Worm (Caenorhabditis elegans) whole organism, young adult: Measurements from ENCODE around the gene fbxb-99.
A peak's percentile ranks its signal among the peaks of the same experiment; 100 is the strongest.

ENCODE experiments used
- B0336.3 ChIP-seq: fragments of 200-800 bp; sonication (Bioruptor generic); IDR thresholded peaks from 2 replicates; pipeline ENCODE4 v1.3.6; 2022; ENCODE audit warnings: missing genetic modification characterization, missing compliant biosample characterization
- D2030.7 ChIP-seq: fragments of 200-800 bp; sonication (Bioruptor generic); IDR thresholded peaks from 2 replicates; pipeline ENCODE4 v1.3.6; 2022; ENCODE audit warnings: missing genetic modification reagents, missing genetic modification characterization, missing compliant biosample characterization
- F33H1.4 ChIP-seq: fragments of 200-800 bp; sonication (Bioruptor generic); IDR thresholded peaks from 2 replicates; pipeline ENCODE4 v1.3.6; 2022; ENCODE audit warnings: missing genetic modification reagents, missing genetic modification characterization, missing compliant biosample characterization
- F37B4.10 ChIP-seq: fragments of 200-800 bp; sonication (Bioruptor generic); IDR thresholded peaks from 2 replicates; pipeline ENCODE4 v1.3.6; 2022; ENCODE audit warnings: missing genetic modification characterization, missing compliant biosample characterization
- F55B11.4 ChIP-seq: sonication (generic microtip); optimal IDR thresholded peaks from 2 replicates; lab custom pipeline; 2016; ENCODE audit warnings: missing compliant biosample characterization, missing genetic modification characterization, borderline replicate concordance; ENCODE audit not compliant: insufficient read depth
- F57A8.1 ChIP-seq: fragments of 200-800 bp; sonication (Bioruptor generic); optimal IDR thresholded peaks from 2 replicates; lab custom pipeline; 2018; ENCODE audit warnings: mild to moderate bottlenecking, missing genetic modification characterization, moderate library complexity, missing compliant biosample characterization
- F57C9.4 ChIP-seq: sonication (generic microtip); optimal IDR thresholded peaks from 2 replicates; lab custom pipeline; 2017; ENCODE audit warnings: mild to moderate bottlenecking, missing genetic modification characterization, missing compliant biosample characterization
- K11D2.4 ChIP-seq: fragments of 200-800 bp; sonication (Bioruptor generic); IDR thresholded peaks from 2 replicates; pipeline ENCODE4 v1.3.6; 2022; ENCODE audit warnings: missing genetic modification reagents, missing genetic modification characterization, missing compliant biosample characterization
- T26A5.8 ChIP-seq: sonication (generic microtip); optimal IDR thresholded peaks from 2 replicates; lab custom pipeline; 2016; ENCODE audit warnings: missing genetic modification characterization, missing compliant biosample characterization
- Y53F4B.3 ChIP-seq: fragments of 200-800 bp; sonication (Bioruptor generic); IDR thresholded peaks from 2 replicates; pipeline ENCODE4 v1.3.6; 2022; ENCODE audit warnings: missing genetic modification reagents, missing genetic modification characterization, missing compliant biosample characterization
- Y67H2A.10 ChIP-seq: fragments of 200-800 bp; sonication (Bioruptor generic); conservative IDR thresholded peaks from 2 replicates; pipeline ENCODE4 v1.3.6; 2022; ENCODE audit warnings: missing genetic modification reagents, missing genetic modification characterization, missing compliant biosample characterization
- aptf-3 ChIP-seq: fragments of 200-800 bp; sonication (Bioruptor generic); IDR thresholded peaks from 2 replicates; pipeline ENCODE4 v1.3.6; 2022; ENCODE audit warnings: missing genetic modification characterization, missing compliant biosample characterization
- athp-1 ChIP-seq: sonication (generic microtip); optimal IDR thresholded peaks from 2 replicates; lab custom pipeline; 2017; ENCODE audit warnings: mild to moderate bottlenecking, missing genetic modification characterization, missing compliant biosample characterization
- attf-3 ChIP-seq: fragments of 200-800 bp; sonication (Bioruptor generic); conservative IDR thresholded peaks from 2 replicates; pipeline ENCODE4 v1.3.6; 2022; ENCODE audit warnings: missing genetic modification reagents, missing genetic modification characterization, missing compliant biosample characterization
- cebp-2 ChIP-seq: fragments of 200-800 bp; sonication (Bioruptor generic); IDR thresholded peaks from 2 replicates; pipeline ENCODE4 v1.3.6; 2022; ENCODE audit warnings: missing genetic modification characterization, missing compliant biosample characterization
- ceh-58 ChIP-seq: fragments of 200-800 bp; sonication (Bioruptor generic); IDR thresholded peaks from 2 replicates; pipeline ENCODE4 v1.3.6; 2022; ENCODE audit warnings: missing genetic modification characterization, missing compliant biosample characterization
- ceh-91 ChIP-seq: fragments of 200-800 bp; sonication (Bioruptor generic); IDR thresholded peaks from 2 replicates; pipeline ENCODE4 v1.3.6; 2022; ENCODE audit warnings: missing genetic modification reagents, missing genetic modification characterization, missing compliant biosample characterization
- die-1 ChIP-seq: sonication (generic microtip); optimal IDR thresholded peaks from 2 replicates; lab custom pipeline; 2016; ENCODE audit warnings: missing genotype, mild to moderate bottlenecking, missing genetic modification characterization, missing compliant biosample characterization
- dox-1 ChIP-seq: fragments of 200-800 bp; sonication (Bioruptor generic); IDR thresholded peaks from 2 replicates; pipeline ENCODE4 v1.3.6; 2022; ENCODE audit warnings: missing genetic modification reagents, missing genetic modification characterization, missing compliant biosample characterization
- dpl-1 ChIP-seq: fragments of 150-350 bp; optimal IDR thresholded peaks from 2 replicates; lab custom pipeline; 2014; ENCODE audit warnings: missing biosample characterization, missing genetic modification reagents, missing genetic modification characterization
- egl-44 ChIP-seq: fragments of 200-800 bp; sonication (Bioruptor generic); IDR thresholded peaks from 2 replicates; pipeline ENCODE4 v1.3.6; 2022; ENCODE audit warnings: missing genetic modification reagents, missing genetic modification characterization, missing compliant biosample characterization
- egrh-3 ChIP-seq: fragments of 200-800 bp; sonication (Bioruptor generic); IDR thresholded peaks from 2 replicates; pipeline ENCODE4 v1.3.6; 2022; ENCODE audit warnings: missing genetic modification reagents, missing genetic modification characterization, missing compliant biosample characterization
- ets-4 ChIP-seq: fragments of 200-800 bp; sonication (Bioruptor generic); optimal IDR thresholded peaks from 2 replicates; lab custom pipeline; 2018; ENCODE audit warnings: mild to moderate bottlenecking, missing genetic modification characterization, missing compliant biosample characterization
- gei-17 ChIP-seq: fragments of 200-800 bp; sonication (Bioruptor generic); optimal IDR thresholded peaks from 2 replicates; lab custom pipeline; 2018; ENCODE audit warnings: mild to moderate bottlenecking, missing genetic modification characterization, missing compliant biosample characterization
- him-1 ChIP-seq: sonication (generic microtip); optimal IDR thresholded peaks from 2 replicates; lab custom pipeline; 2016; ENCODE audit warnings: missing genotype, missing genetic modification reagents, missing genetic modification characterization, missing compliant biosample characterization
- hlh-12 ChIP-seq: sonication (generic microtip); optimal IDR thresholded peaks from 2 replicates; lab custom pipeline; 2016; ENCODE audit warnings: missing genetic modification characterization, missing compliant biosample characterization
- hlh-26 ChIP-seq: fragments of 200-800 bp; sonication (Bioruptor generic); conservative IDR thresholded peaks from 2 replicates; pipeline ENCODE4 v1.3.6; 2022; ENCODE audit warnings: missing genetic modification reagents, missing genetic modification characterization, missing compliant biosample characterization
- hmg-20 ChIP-seq: fragments of 200-800 bp; sonication (Bioruptor generic); IDR thresholded peaks from 2 replicates; pipeline ENCODE4 v1.3.6; 2022; ENCODE audit warnings: missing genetic modification reagents, missing genetic modification characterization, missing compliant biosample characterization
- let-526 ChIP-seq: fragments of 200-800 bp; sonication (Bioruptor generic); IDR thresholded peaks from 2 replicates; pipeline ENCODE4 v1.3.6; 2022; ENCODE audit warnings: missing genetic modification reagents, missing genetic modification characterization, missing compliant biosample characterization
- lin-40 ChIP-seq: sonication (generic microtip); optimal IDR thresholded peaks from 2 replicates; lab custom pipeline; 2016; ENCODE audit warnings: missing genetic modification characterization, mild to moderate bottlenecking, missing compliant biosample characterization, missing genotype, missing genetic modification reagents
- lsl-1 ChIP-seq: fragments of 200-800 bp; sonication (Bioruptor generic); optimal IDR thresholded peaks from 2 replicates; lab custom pipeline; 2018; ENCODE audit warnings: mild to moderate bottlenecking, missing genetic modification characterization, moderate library complexity, missing compliant biosample characterization
- madf-10 ChIP-seq: sonication (generic microtip); optimal IDR thresholded peaks from 2 replicates; lab custom pipeline; 2016; ENCODE audit warnings: mild to moderate bottlenecking, missing genetic modification characterization, missing compliant biosample characterization
- madf-3 ChIP-seq: fragments of 200-800 bp; sonication (Bioruptor generic); IDR thresholded peaks from 2 replicates; pipeline ENCODE4 v1.3.6; 2022; ENCODE audit warnings: missing genetic modification reagents, missing genetic modification characterization, missing compliant biosample characterization
- madf-6 ChIP-seq: fragments of 200-800 bp; sonication (Bioruptor generic); IDR thresholded peaks from 2 replicates; pipeline ENCODE4 v1.3.6; 2022; ENCODE audit warnings: missing genetic modification reagents, missing genetic modification characterization, missing compliant biosample characterization
- madf-8 ChIP-seq: fragments of 200-800 bp; sonication (Bioruptor generic); conservative IDR thresholded peaks from 2 replicates; pipeline ENCODE4 v1.3.6; 2022; ENCODE audit warnings: missing genetic modification reagents, missing genetic modification characterization, missing compliant biosample characterization
- mel-28 ChIP-seq: sonication (generic microtip); optimal IDR thresholded peaks from 2 replicates; lab custom pipeline; 2016; ENCODE audit warnings: borderline replicate concordance, mild to moderate bottlenecking, missing genetic modification characterization, missing compliant biosample characterization
- mes-4 ChIP-seq: sonication (generic microtip); optimal IDR thresholded peaks from 2 replicates; lab custom pipeline; 2016; ENCODE audit warnings: missing genotype, missing genetic modification characterization, missing compliant biosample characterization
- nhr-120 ChIP-seq: fragments of 200-800 bp; sonication (Bioruptor generic); IDR thresholded peaks from 2 replicates; pipeline ENCODE4 v1.3.6; 2022; ENCODE audit warnings: missing genetic modification characterization, missing compliant biosample characterization
- nhr-179 ChIP-seq: sonication (generic microtip); optimal IDR thresholded peaks from 2 replicates; lab custom pipeline; 2016; ENCODE audit warnings: mild to moderate bottlenecking, missing genetic modification characterization, missing compliant biosample characterization
- nhr-27 ChIP-seq: fragments of 200-800 bp; sonication (Bioruptor generic); optimal IDR thresholded peaks from 2 replicates; lab custom pipeline; 2018; ENCODE audit warnings: mild to moderate bottlenecking, missing genetic modification characterization, moderate library complexity, missing compliant biosample characterization
- nhr-90 ChIP-seq: sonication (generic microtip); optimal IDR thresholded peaks from 2 replicates; lab custom pipeline; 2016; ENCODE audit warnings: missing genotype, mild to moderate bottlenecking, missing genetic modification characterization, missing compliant biosample characterization
- rec-8 ChIP-seq, 2 experiments: sonication (generic microtip); optimal IDR thresholded peaks; 2 replicates each; lab custom pipeline; 2016; ENCODE audit warnings: mild to moderate bottlenecking in 2 of 2, missing genetic modification characterization in 2 of 2, missing genetic modification reagents in 2 of 2, missing genotype in 2 of 2, missing biosample characterization in 1 of 2, missing compliant biosample characterization in 1 of 2, moderate library complexity in 1 of 2
- sea-2 ChIP-seq: fragments of 200-800 bp; sonication (Bioruptor generic); IDR thresholded peaks from 2 replicates; pipeline ENCODE4 v1.3.6; 2022; ENCODE audit warnings: missing genetic modification characterization, missing compliant biosample characterization
- snpc-3.4 ChIP-seq: sonication (generic microtip); optimal IDR thresholded peaks from 2 replicates; lab custom pipeline; 2017; ENCODE audit warnings: missing genetic modification characterization, mild to moderate bottlenecking, missing compliant biosample characterization, antibody characterized with exemption, moderate library complexity, missing genotype, missing genetic modification reagents
- ztf-26 ChIP-seq: sonication (generic microtip); optimal IDR thresholded peaks from 2 replicates; lab custom pipeline; 2017; ENCODE audit warnings: missing genetic modification characterization, missing compliant biosample characterization
- ztf-6 ChIP-seq: fragments of 200-800 bp; sonication (Bioruptor generic); IDR thresholded peaks from 2 replicates; pipeline ENCODE4 v1.3.6; 2022; ENCODE audit warnings: missing genetic modification reagents, missing genetic modification characterization, missing compliant biosample characterization

Gene fbxb-99

DNA sequence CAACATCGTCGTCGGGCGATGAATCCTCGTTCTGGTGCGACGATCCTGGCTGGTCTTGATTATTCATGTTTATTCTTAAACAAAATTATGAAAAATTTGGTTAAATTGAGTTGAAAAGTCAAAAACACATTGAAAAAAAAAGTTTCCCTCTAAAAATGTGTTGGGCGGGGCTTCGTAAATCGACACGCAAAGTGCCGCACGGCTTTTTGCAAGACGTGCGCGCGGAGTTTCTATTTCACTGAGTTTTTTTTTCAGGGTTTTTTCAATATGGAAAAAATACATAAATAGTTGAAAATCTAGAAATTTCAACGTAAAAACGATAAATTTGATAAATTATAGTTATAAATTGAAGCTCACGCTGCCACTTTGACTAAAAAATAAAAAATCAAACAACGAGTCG is 14.9 kb upstream of the fbxb-99 start, which contains the start of gene F54D10.5 (continued):
- TF ChIP-seq ceh-91 (GFP tag; lab: Robert Waterston, UW) (no peak), Y67H2A.10 (GFP tag; lab: Robert Waterston, UW) (no peak), him-1 (tag; lab: Kevin White, UChicago) (no peak), T26A5.8 (no peak), madf-8 (GFP tag; lab: Robert Waterston, UW) (no peak), nhr-179 (tag; lab: Kevin White, UChicago) (no peak), F37B4.10 (GFP tag; lab: Robert Waterston, UW) (no peak), egl-44 (GFP tag; lab: Robert Waterston, UW) (no peak), nhr-120 (GFP tag; lab: Robert Waterston, UW) (no peak), F57A8.1 (GFP tag; lab: Kevin White, UChicago) (no peak), madf-10 (tag; lab: Kevin White, UChicago) (no peak), sea-2 (GFP tag; lab: Robert Waterston, UW) (no peak), cebp-2 (GFP tag; lab: Robert Waterston, UW) (no peak), snpc-3.4 (tag; lab: Kevin White, UChicago) (peak; percentile 25), ets-4 (no peak), K11D2.4 (GFP tag; lab: Robert Waterston, UW) (no peak), dox-1 (GFP tag; lab: Robert Waterston, UW) (0 out of 2 replicates have a peak, but pooled peaks have one; percentile 46), attf-3 (GFP tag; lab: Robert Waterston, UW) (no peak), ztf-26 (tag; lab: Kevin White, UChicago) (no peak), hlh-12 (tag; lab: Kevin White, UChicago) (no peak), dpl-1 (GFP tag; lab: Kevin White, UChicago) (peak; percentile 71), nhr-90 (tag; lab: Kevin White, UChicago) (no peak), D2030.7 (GFP tag; lab: Robert Waterston, UW) (0 out of 2 replicates have a peak, but pooled peaks have one; percentile 33), lin-40 (tag; lab: Kevin White, UChicago) (no peak), madf-3 (no peak), die-1 (tag; lab: Kevin White, UChicago) (no peak), rec-8 (tag; optimal IDR thresholded peaks at IDR 0.05; lab: Kevin White, UChicago) (no peak), hlh-26 (GFP tag; lab: Robert Waterston, UW) (no peak)
- TF ChIP-seq, all 124 proteins: peak for 24

DNA sequence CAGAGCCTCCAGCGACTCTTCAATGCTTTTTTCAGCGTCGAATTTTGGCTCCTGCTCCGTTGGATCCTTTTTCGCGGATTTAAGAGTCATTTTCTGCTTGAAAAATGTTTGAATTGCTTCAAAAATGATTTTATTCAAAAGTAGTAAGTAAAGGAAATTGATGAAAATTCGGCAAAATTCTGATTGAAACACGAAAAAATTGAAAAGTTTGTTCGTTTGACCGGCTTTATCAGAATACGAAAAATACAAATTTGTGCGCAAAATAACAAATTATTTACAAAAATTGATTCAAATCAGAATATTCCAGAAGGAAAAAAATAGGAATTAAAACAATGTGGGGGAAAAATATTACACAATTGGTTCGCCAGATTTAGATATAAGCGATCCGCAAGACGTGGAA is 13.7 kb upstream of the fbxb-99 start, which contains the start of gene F54D10.4:
Gene F54D10.4, minus strand, starts transcription at position 101 of the 400 bp plus-strand sequence.
- TF ChIP-seq hmg-20 (GFP tag; lab: Robert Waterston, UW), result no peak
- 0 out of 2 replicates have a peak, but pooled peaks have one; percentile 9 for TF ChIP-seq madf-6 (GFP tag; lab: Robert Waterston, UW)
- no peak for TF ChIP-seq gei-17
- no peak for TF ChIP-seq ceh-58

DNA sequence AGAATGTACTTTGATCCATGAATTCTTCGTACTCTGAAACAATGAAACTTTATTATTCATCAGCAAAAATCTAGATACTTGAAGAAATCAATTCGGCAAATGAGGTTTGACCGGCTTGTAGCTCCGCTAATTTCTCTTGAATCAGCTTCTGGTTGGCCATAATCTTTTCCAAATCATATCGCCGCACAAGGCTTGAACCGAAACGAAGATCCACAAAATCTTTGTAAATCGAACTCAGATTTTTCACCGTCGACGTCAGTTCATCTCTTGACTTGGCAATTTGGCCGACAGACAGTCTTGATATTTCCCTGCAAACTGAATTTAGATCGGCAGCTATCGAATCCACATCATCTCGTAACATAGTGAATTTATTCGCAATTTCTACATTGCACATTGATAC is 12.3 kb upstream of the fbxb-99 start:
- TF ChIP-seq ztf-6 (GFP tag; lab: Robert Waterston, UW) (no peak), lsl-1 (GFP tag; lab: Kevin White, UChicago) (no peak), F37B4.10 (GFP tag; lab: Robert Waterston, UW) (no peak), mel-28 (no peak), sea-2 (GFP tag; lab: Robert Waterston, UW) (no peak), let-526 (no peak), cebp-2 (GFP tag; lab: Robert Waterston, UW) (no peak), F57C9.4 (tag; lab: Kevin White, UChicago) (no peak), mes-4 (tag; lab: Kevin White, UChicago) (no peak), F55B11.4 (no peak), F33H1.4 (GFP tag; lab: Robert Waterston, UW) (no peak), athp-1 (tag; lab: Kevin White, UChicago) (no peak), Y53F4B.3 (no peak), nhr-27 (no peak), nhr-179 (tag; lab: Kevin White, UChicago) (no peak), B0336.3 (GFP tag; lab: Robert Waterston, UW) (no peak), snpc-3.4 (tag; lab: Kevin White, UChicago) (no peak), egl-44 (GFP tag; lab: Robert Waterston, UW) (no peak), egrh-3 (GFP tag; lab: Robert Waterston, UW) (no peak), aptf-3 (no peak)
